Fruit fly (Drosophila melanogaster): ENCODE measurements around the gene Hsp68.
A peak's percentile ranks its signal among the peaks of the same experiment; 100 is the strongest.

Gene Hsp68

DNA sequence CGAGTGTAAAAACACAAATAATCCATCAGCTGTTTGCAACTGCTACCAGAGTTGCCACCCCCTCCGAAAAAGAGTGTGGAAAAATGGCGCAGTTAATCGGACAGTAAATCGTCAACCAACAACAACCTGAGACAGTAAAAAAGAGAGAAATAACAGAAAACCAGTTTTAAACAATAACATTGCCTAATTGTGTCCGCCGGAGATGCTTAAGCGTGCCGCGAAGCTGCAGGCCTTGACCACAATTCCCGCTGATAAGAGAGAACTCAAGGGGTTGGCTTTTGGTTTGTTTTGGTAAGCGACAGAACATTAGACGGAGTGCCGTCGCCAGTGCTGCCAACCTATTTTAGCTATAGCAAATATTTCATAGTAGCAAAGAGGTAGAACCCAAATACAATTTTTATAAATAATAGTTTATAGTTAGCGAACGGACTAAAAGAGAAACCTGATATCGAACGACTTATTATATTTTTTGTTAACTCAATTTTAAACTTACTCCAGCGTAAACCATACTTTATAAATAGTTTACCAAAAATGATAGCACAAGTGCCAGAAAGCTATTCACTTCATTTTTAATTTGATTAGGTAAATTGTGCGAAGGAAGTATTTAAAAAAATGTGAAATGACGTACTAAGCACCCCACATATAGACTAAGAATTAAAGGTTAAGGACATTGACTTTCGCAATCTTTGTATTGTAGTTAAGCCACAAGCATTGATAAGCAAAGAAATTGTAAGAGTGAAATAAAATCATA is 6.2 kb downstream of the Hsp68 start, which contains the start of the genes Atg6 and Pisd (continued):
- no peak for TF ChIP-seq onecut (GFP tag; IDR thresholded peaks at IDR 0.05)
- TF ChIP-seq gfzf (GFP tag; optimal IDR thresholded peaks at IDR 0.05) = peak; percentile 28
- peak; percentile 61 for TF ChIP-seq CG3847 (GFP tag; IDR thresholded peaks at IDR 0.05)
- no peak for TF ChIP-seq Sox100B (GFP tag; optimal IDR thresholded peaks at IDR 0.05)
- no peak for TF ChIP-seq CG43689 (GFP tag; IDR thresholded peaks at IDR 0.05)
- TF ChIP-seq scrt (GFP tag; optimal IDR thresholded peaks at IDR 0.05) = peak; percentile 30
- peak; percentile 26; the same call in 1 of the 2 replicates for TF ChIP-seq CG5953 (GFP tag; IDR thresholded peaks at IDR 0.05)
- peak; percentile 48 for TF ChIP-seq zfh2 (GFP tag; optimal IDR thresholded peaks at IDR 0.05)
- peak; percentile 90 for TF ChIP-seq MBD-R2 (GFP tag; IDR thresholded peaks at IDR 0.05)
- TF ChIP-seq Dek (tag; optimal IDR thresholded peaks at IDR 0.05) = no peak
- peak; percentile 65 for TF ChIP-seq lab (GFP tag; optimal IDR thresholded peaks at IDR 0.05)
- TF ChIP-seq CG1233 (GFP tag; optimal IDR thresholded peaks at IDR 0.05) = no peak
- peak; percentile 15 for TF ChIP-seq bigmax (GFP tag; optimal IDR thresholded peaks at IDR 0.05)
- peak; percentile 47 for TF ChIP-seq Nf-YC (tag; optimal IDR thresholded peaks at IDR 0.05)
- TF ChIP-seq CG30403 (GFP tag; optimal IDR thresholded peaks at IDR 0.05) = peak; percentile 30
- TF ChIP-seq gt (GFP tag; IDR thresholded peaks at IDR 0.05) = no peak
- no peak for TF ChIP-seq Hmx (GFP tag; optimal IDR thresholded peaks at IDR 0.05)
- peak; percentile 13 for TF ChIP-seq Nf-YB (GFP tag; optimal IDR thresholded peaks at IDR 0.05)
- TF ChIP-seq HLH4C (GFP tag; IDR thresholded peaks at IDR 0.05; ENCODE audit: partially characterized antibody) = 0 out of 3 replicates have a peak, but pooled peaks have one; percentile 32
- peak; percentile 69; the same call in 1 of the 3 replicates for TF ChIP-seq CG34422 (GFP tag; IDR thresholded peaks at IDR 0.05)
- TF ChIP-seq Dref (GFP tag; IDR thresholded peaks at IDR 0.05) = peak; percentile 38; the same call in 1 of the 2 replicates
- TF ChIP-seq B-H1 (GFP tag; IDR thresholded peaks at IDR 0.05) = no peak
- no peak for TF ChIP-seq CG18619 (GFP tag; optimal IDR thresholded peaks at IDR 0.05)
- no peak for TF ChIP-seq CG14860 (GFP tag; IDR thresholded peaks at IDR 0.05; ENCODE audit: partially characterized antibody)
- TF ChIP-seq run (tag; optimal IDR thresholded peaks at IDR 0.05) = no peak
- TF ChIP-seq CG10267 (tag; optimal IDR thresholded peaks at IDR 0.05) = peak; percentile 65
- peak; percentile 6 for TF ChIP-seq corto (GFP tag; optimal IDR thresholded peaks at IDR 0.05)
- peak; percentile 70 for TF ChIP-seq sd (tag; optimal IDR thresholded peaks at IDR 0.05)
- TF ChIP-seq cg (GFP tag; optimal IDR thresholded peaks at IDR 0.05) = peak; percentile 2
- TF ChIP-seq org-1 (GFP tag; optimal IDR thresholded peaks at IDR 0.05) = no peak
- no peak for TF ChIP-seq CG3995 (GFP tag; optimal IDR thresholded peaks at IDR 0.05)
- no peak for TF ChIP-seq Lpt (GFP tag; optimal IDR thresholded peaks at IDR 0.05)
- 0 out of 2 replicates have a peak, but pooled peaks have one; percentile 35 for TF ChIP-seq Scr (GFP tag; IDR thresholded peaks at IDR 0.05; ENCODE audit: partially characterized antibody)
- TF ChIP-seq amos (GFP tag; IDR thresholded peaks at IDR 0.05; ENCODE audit: partially characterized antibody) = peak; percentile 51; the same call in 1 of the 2 replicates
- TF ChIP-seq yki (optimal IDR thresholded peaks at IDR 0.05) = no peak
- TF ChIP-seq Drgx (GFP tag; IDR thresholded peaks at IDR 0.05) = no peak
- TF ChIP-seq hkb (optimal IDR thresholded peaks at IDR 0.05) = no peak
- TF ChIP-seq hkb (GFP tag; IDR thresholded peaks at IDR 0.05) = peak; percentile 32; the same call in 1 of the 2 replicates
- peak; percentile 31; the same call in 1 of the 2 replicates for TF ChIP-seq sob (GFP tag; IDR thresholded peaks at IDR 0.05)
- no peak for TF ChIP-seq CG2875 (GFP tag; optimal IDR thresholded peaks at IDR 0.05)
- TF ChIP-seq Side (GFP tag; optimal IDR thresholded peaks at IDR 0.05) = peak; percentile 39
- peak; percentile 83 for TF ChIP-seq CG10543 (GFP tag; optimal IDR thresholded peaks at IDR 0.05)
- peak; percentile 50 for TF ChIP-seq CG17829 (tag; optimal IDR thresholded peaks at IDR 0.05)
- no peak for TF ChIP-seq CG12391 (tag; optimal IDR thresholded peaks at IDR 0.05)
- no peak for TF ChIP-seq CG30431 (GFP tag; optimal IDR thresholded peaks at IDR 0.05)
- TF ChIP-seq her (GFP tag; optimal IDR thresholded peaks at IDR 0.05) = peak; percentile 29
- TF ChIP-seq trem (tag; optimal IDR thresholded peaks at IDR 0.05) = peak; percentile 97
- TF ChIP-seq kni (GFP tag; optimal IDR thresholded peaks at IDR 0.05) = peak; percentile 84
- TF ChIP-seq slou (GFP tag; optimal IDR thresholded peaks at IDR 0.05) = no peak
- no peak for TF ChIP-seq Doc2 (GFP tag; IDR thresholded peaks at IDR 0.05)

Data from whole organism, embryonic.